Fruit fly (Drosophila melanogaster) whole organism, adult: ENCODE results near the gene CG18810.

Experiments
- CG11617 ChIP-seq: fragments of 200-800 bp; sonication (Bioruptor generic); optimal IDR thresholded peaks from 2 replicates; lab custom pipeline; 2017; ENCODE audit warnings: mild to moderate bottlenecking, missing biosample characterization, missing genetic modification reagents, missing genetic modification characterization
- CG14711 ChIP-seq: fragments of 200-800 bp; sonication (Bioruptor generic); optimal IDR thresholded peaks from 2 replicates; lab custom pipeline; 2018; ENCODE audit warnings: missing biosample characterization, mild to moderate bottlenecking, missing genetic modification characterization, moderate library complexity
- CG1620 ChIP-seq: fragments of 200-800 bp; sonication (Bioruptor generic); optimal IDR thresholded peaks from 2 replicates; lab custom pipeline; 2016; ENCODE audit warnings: missing biosample characterization, missing genetic modification characterization
- CG5204 ChIP-seq: fragments of 200-800 bp; sonication (Bioruptor generic); optimal IDR thresholded peaks from 2 replicates; lab custom pipeline; 2016; ENCODE audit warnings: missing biosample characterization, missing genetic modification characterization
- CG7045 ChIP-seq: fragments of 200-800 bp; sonication (Bioruptor generic); optimal IDR thresholded peaks from 2 replicates; lab custom pipeline; 2017; ENCODE audit warnings: missing biosample characterization, mild to moderate bottlenecking, missing genetic modification characterization
- CG7101 ChIP-seq: fragments of 200-800 bp; sonication (Bioruptor generic); optimal IDR thresholded peaks from 2 replicates; lab custom pipeline; 2018; ENCODE audit warnings: missing biosample characterization, mild to moderate bottlenecking, missing genetic modification characterization, moderate library complexity
- Clk ChIP-seq: fragments of 200-800 bp; sonication (Bioruptor generic); optimal IDR thresholded peaks from 2 replicates; lab custom pipeline; 2017; ENCODE audit warnings: missing biosample characterization, missing genetic modification characterization
- Crg-1 ChIP-seq: fragments of 200-800 bp; sonication (Bioruptor generic); optimal IDR thresholded peaks from 2 replicates; lab custom pipeline; 2016; ENCODE audit warnings: missing biosample characterization, missing genetic modification characterization
- Hr96 ChIP-seq: fragments of 200-800 bp; sonication (Bioruptor generic); optimal IDR thresholded peaks from 2 replicates; lab custom pipeline; 2016; ENCODE audit warnings: missing biosample characterization, missing genetic modification characterization
- Mnt ChIP-seq: fragments of 200-800 bp; sonication (Bioruptor generic); optimal IDR thresholded peaks from 2 replicates; lab custom pipeline; 2016; ENCODE audit warnings: missing biosample characterization, mild to moderate bottlenecking, missing genetic modification characterization
- bab1 ChIP-seq: fragments of 200-800 bp; sonication (Bioruptor generic); optimal IDR thresholded peaks from 3 replicates; lab custom pipeline; 2019; ENCODE audit warnings: missing biosample characterization, mild to moderate bottlenecking, missing genetic modification characterization, moderate library complexity
- cnc ChIP-seq, 2 experiments: fragments of >200 bp; optimal IDR thresholded peaks; 2 replicates each; lab custom pipeline; 2017
- kay ChIP-seq: fragments of 200-800 bp; sonication (Bioruptor generic); peaks from one replicate; lab custom pipeline; 2016; ENCODE audit warnings: missing biosample characterization, missing genetic modification characterization, borderline replicate concordance
- ovo ChIP-seq: fragments of 200-800 bp; sonication (Bioruptor generic); optimal IDR thresholded peaks from 2 replicates; lab custom pipeline; 2016; ENCODE audit warnings: missing biosample characterization, missing genetic modification characterization
- pad ChIP-seq: fragments of 200-800 bp; sonication (Bioruptor generic); optimal IDR thresholded peaks from 3 replicates; lab custom pipeline; 2017; ENCODE audit warnings: missing biosample characterization, missing genetic modification characterization, mild to moderate bottlenecking, moderate library complexity, missing genetic modification reagents
- tj ChIP-seq: fragments of 200-800 bp; sonication (Bioruptor generic); optimal IDR thresholded peaks from 3 replicates; lab custom pipeline; 2017; ENCODE audit warnings: missing biosample characterization, mild to moderate bottlenecking, missing genetic modification characterization, moderate library complexity

The CG18810 gene

dm6 chr2L:20690055-20690454 is 41.3 kb downstream of the CG18810 start:
- no peak for TF ChIP-seq CG7045 (GFP tag; lab: Kevin White, UChicago)
- TF ChIP-seq ovo (GFP tag; lab: Kevin White, UChicago), result no peak
- TF ChIP-seq CG1620 (GFP tag; lab: Kevin White, UChicago), result no peak
- TF ChIP-seq pad (GFP tag; lab: Kevin White, UChicago), result no peak
- TF ChIP-seq Crg-1 (GFP tag; lab: Kevin White, UChicago), result no peak
- TF ChIP-seq CG11617 (GFP tag; lab: Kevin White, UChicago), result no peak
- TF ChIP-seq Mnt (GFP tag; lab: Kevin White, UChicago), result no peak
- no peak for TF ChIP-seq CG7101 (tag; lab: Kevin White, UChicago)
- TF ChIP-seq Clk (GFP tag; lab: Kevin White, UChicago), result no peak
- TF ChIP-seq cnc (optimal IDR thresholded peaks at IDR 0.05; lab: Kevin White, UChicago), result no peak
- no peak for TF ChIP-seq Hr96 (GFP tag; lab: Kevin White, UChicago)
- no peak for TF ChIP-seq bab1
- no peak for TF ChIP-seq CG5204 (GFP tag; lab: Kevin White, UChicago)
- no peak for TF ChIP-seq CG14711 (tag; lab: Kevin White, UChicago)
- TF ChIP-seq kay (GFP tag; lab: Kevin White, UChicago), result no peak

dm6 chr2L:20695066-20695465 is 46.4 kb downstream of the CG18810 start:
- TF ChIP-seq kay (GFP tag; lab: Kevin White, UChicago), result no peak
- TF ChIP-seq tj (GFP tag; lab: Kevin White, UChicago), result peak; percentile 36
